Fruit fly (Drosophila melanogaster) S2 (cell line): ENCODE data around the gene TyrR.
"Not testable (repeated sequence)": the region's sequence is repeated elsewhere in the genome, so short reads cannot be mapped to it uniquely, and the experiment has no call there.

Experiments used
- CG8478 ChIP-seq: fragments of >200 bp; optimal IDR thresholded peaks from 2 replicates; lab custom pipeline; 2018
- CTCF ChIP-seq, 2 experiments: fragments of >200 bp; optimal IDR thresholded peaks; 2 replicates each; lab custom pipeline; 2018

TyrR gene

DNA sequence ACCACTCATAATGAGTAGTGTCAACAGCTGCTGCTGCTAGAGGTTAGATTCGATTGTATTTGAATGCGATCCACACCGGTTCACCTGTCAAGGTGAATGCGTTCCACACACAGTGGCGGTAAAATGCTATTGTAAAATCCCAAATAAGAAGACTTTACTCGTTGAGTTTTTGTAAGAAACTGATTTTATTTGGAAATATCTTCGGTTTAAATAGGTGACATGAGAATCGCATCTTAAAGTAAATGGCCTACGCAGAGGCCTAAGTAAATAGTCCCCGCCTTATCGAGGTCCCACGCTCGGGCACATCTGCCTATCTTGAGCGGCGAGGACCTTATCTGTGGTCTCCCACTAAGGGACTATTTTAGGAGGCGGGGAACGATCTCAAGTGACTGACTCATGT lies at the start of gene TyrR:
TSS of gene TyrR (minus strand) at position 101 of the 400 bp plus-strand sequence.
- TF ChIP-seq CTCF (optimal IDR thresholded peaks at IDR 0.05; lab: Kevin White, UChicago); CG8478 (lab: Kevin White, UChicago): not testable (repeated sequence)

DNA sequence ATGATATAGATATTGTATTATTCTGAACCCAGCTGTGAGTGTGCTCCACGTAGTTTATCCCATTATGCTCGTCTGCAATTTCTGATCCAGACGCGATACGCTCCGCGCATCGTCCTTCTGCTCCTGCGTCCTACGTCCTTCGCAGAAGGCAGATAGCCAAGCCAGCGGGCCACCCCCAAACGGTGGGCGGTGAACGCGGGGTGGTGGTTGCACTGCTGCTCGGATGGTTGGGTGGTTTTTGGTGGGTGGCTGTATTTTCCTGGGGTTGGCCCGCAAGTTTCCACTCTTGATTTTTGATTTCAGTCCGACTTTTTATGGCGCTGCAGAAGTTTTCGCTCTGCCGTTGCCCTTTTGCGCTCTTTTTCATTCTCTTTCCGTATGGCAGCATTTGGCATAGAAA lies 49.5 kb upstream of the TyrR start:
- TF ChIP-seq CG8478 (lab: Kevin White, UChicago) = no peak
- TF ChIP-seq CTCF (optimal IDR thresholded peaks at IDR 0.05; lab: Kevin White, UChicago) = no peak

DNA sequence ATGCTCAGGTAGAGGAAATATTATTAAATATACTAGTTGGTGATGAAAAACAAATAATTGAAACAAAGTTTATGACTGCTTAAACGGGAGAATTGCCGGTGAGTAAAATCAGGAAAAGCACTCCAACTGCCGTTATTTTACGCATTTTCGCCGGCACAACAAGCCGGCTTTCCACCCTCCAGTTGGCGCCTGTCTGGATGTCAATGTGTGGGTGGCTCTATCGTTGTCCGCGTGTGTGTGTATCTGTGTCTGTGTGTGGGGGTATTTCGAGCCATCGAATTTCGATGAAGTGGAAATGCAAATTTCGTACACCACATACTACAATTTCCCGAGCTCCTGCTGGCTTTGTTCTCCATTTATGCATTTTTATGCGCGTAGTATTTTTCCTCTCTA lies 48.7 kb upstream of the TyrR start:
- TF ChIP-seq CTCF (optimal IDR thresholded peaks at IDR 0.05; lab: Kevin White, UChicago) = no peak
- no peak for TF ChIP-seq CG8478 (lab: Kevin White, UChicago)

DNA sequence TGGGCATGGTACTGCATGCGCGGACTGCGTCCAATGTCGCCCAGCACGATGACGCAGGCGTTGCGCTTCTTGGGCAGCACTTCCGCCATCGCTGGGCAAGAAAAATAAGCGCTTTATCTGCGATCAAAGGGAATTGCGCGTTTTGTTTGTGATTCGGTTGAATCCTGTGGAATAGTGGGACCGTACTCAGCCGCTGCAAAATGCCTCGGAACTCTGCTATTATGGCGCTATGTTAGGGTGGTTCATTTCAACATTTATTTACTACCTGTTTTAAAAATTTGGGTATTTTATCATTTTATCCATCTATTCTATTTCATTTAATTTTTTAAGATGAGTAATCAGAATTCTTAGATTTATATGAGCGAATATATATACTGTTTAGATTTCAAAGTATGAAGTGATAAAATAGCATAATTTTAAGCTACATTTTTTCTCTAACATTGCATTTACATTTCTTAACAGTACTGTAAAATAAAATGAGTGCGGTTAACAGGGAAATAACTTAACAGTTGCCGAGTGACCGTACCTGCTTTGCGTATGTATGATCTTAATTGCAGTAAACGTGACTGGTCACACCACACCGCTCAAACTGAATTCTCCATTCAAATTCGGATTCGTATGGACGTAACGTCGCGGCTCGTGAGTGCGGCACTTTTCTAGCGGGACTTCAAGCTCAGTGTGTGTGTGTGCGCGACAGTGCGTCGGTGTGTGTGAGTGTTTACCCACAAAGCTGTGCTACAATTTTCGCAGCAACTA lies 48.1 kb upstream of the TyrR start, which contains the start of the genes Alg1 and tinc:
TSS of gene Alg1 (minus strand) at position 184 of the 756 bp plus-strand sequence.
TSS of gene tinc (plus strand) at position 591 of the 756 bp plus-strand sequence.
- TF ChIP-seq CTCF (optimal IDR thresholded peaks at IDR 0.05; lab: Kevin White, UChicago) (no peak), CG8478 (lab: Kevin White, UChicago) (no peak)

DNA sequence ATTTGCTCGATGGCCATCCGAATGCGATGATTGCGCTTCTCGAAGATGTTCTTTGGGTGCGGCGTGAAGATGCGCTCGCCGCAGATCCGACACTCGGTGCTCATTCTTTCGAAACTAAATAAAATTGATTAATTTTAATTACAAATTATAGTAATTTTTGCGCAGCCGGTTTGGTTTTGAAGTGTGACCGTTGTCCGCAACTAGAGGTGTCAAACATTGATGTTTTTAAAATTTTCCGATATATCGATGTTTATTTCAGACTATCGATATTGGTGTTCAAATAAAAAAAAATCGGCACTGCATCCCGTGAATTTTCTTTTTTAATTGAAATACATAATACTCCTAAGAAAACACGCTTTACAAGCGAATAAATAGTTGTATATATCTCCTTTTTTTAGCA lies 46.0 kb upstream of the TyrR start, which contains the start of gene Odj:
TSS of gene Odj (minus strand) at position 209 of the 400 bp plus-strand sequence.
- no peak for TF ChIP-seq CTCF (optimal IDR thresholded peaks at IDR 0.05; lab: Kevin White, UChicago)
- TF ChIP-seq CG8478 (lab: Kevin White, UChicago) = no peak

DNA sequence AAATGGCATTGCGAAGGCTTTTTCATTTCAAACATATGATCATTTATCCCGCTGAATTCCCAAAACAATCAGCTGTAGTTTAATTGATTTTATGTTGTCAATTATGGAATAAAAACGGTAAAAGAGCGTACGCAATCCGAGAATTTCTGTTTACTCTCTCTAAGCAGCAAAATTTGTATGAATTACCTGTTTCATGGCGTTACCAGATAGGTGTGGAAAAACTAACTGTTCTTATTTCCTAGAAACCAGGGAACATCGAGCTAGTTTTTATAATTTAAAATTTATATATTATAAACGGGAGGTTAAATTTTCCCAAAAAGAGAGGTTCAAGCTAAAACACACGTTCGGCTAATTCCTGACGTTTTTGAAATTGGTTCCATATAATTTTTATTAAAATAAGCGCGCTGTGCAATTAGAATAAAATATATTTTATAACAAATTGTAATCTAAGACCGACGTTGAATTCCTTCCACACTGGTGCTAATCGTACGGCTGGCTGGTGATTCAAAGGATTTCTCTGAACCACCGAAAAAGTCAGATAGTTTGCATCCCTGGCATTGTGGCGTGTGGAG lies 44.1 kb upstream of the TyrR start, which contains the start of gene CG17801:
TSS of gene CG17801 (minus strand) at position 51 of the 572 bp plus-strand sequence.
- TF ChIP-seq CG8478 (lab: Kevin White, UChicago) (no peak), CTCF (optimal IDR thresholded peaks at IDR 0.05; lab: Kevin White, UChicago) (no peak)

DNA sequence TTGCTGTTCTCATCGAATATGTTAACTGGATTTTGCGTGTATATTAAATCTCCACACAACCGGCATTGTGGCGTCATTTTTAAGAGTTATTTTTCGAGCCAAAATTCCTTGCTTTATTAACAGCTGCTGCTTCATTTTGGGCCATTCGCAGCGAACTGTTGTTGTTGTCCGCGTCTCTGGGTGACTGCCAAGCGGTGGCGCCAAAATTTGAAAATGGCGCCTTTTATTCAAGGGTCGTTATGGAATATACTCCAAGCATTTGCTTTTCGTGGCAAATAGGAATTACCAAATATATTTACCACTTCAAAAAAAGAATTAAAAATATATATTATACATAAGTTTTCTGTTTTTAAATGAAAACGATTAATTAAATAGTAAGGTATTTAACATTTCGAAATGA lies 42.1 kb upstream of the TyrR start, which contains the start of gene Nnk:
TSS of gene Nnk (minus strand) at position 158 of the 400 bp plus-strand sequence.
- TF ChIP-seq CTCF (optimal IDR thresholded peaks at IDR 0.05; lab: Kevin White, UChicago) = peak in 1 of 2 experiments; percentile 15
- TF ChIP-seq CG8478 (lab: Kevin White, UChicago) = no peak

DNA sequence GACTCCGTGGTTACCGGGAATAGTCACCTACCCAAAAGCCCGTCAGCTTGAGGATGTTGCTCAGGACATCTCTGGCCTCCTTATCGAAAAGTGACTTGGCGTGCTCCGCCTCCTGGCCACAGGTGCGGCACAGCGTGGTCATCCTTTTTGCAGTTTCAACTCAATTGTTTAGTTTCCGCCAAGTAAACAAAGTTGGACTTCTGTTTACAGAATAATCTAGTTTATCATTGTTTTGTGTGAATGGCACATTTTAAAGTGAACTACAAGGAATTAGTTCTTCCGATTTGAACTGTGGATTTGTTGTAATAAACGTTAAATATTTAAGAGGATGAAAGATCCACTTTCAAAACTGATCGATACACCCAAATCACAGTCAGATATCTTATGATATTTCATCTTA lies 40.0 kb upstream of the TyrR start, which contains the start of gene CG17806:
TSS of gene CG17806 (minus strand) at position 236 of the 400 bp plus-strand sequence.
- no peak for TF ChIP-seq CTCF (optimal IDR thresholded peaks at IDR 0.05; lab: Kevin White, UChicago)
- no peak for TF ChIP-seq CG8478 (lab: Kevin White, UChicago)

DNA sequence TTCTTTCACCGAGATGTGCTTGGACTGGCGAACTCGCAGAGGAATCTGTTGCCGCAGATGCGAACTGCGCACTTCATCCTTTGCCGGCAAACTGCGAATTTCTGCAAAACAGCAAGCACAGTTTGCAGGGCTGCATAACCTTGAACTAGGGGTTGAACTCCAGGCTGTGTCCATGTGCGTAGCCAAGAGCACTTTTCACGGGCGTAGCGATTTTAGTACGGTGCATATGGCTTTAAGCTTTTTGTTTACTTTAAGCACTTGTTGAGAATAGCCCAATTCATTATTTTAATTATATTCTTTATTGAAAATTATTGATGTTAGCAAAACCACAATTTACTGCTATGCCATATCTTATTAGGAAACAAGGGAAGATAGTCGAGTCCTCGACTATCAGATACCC lies 38.3 kb upstream of the TyrR start, which contains the start of gene CG17803:
TSS of gene CG17803 (minus strand) at position 249 of the 400 bp plus-strand sequence.
- TF ChIP-seq CG8478 (lab: Kevin White, UChicago) (no peak), CTCF (optimal IDR thresholded peaks at IDR 0.05; lab: Kevin White, UChicago) (no peak)

DNA sequence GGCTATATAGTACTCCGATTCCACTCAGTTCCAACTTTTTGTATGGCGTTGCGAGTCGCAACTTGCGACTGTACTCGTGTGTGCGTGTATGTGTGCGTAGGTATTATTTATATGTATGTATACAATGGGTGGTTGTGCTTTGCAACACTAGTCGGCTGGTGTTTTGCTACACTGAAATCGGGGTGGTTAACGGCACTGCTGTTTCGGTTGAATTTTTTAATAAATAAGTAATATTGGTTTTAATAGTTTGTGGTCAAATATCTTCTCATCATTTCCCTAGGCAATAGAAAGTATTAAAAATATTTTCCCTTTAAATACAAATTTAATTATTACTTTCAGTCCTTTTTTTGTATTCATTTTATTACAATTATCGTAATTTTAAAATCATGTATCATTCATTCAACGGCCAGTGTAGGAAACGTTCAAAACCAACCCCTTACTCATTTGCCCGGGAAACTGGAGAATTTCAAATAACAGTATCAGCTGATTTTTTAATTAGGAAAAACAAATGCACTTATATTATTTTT lies 35.3 kb upstream of the TyrR start, which contains the start of gene CG7379:
TSS of gene CG7379 (minus strand) at position 94 of the 527 bp plus-strand sequence.
- no peak for TF ChIP-seq CTCF (optimal IDR thresholded peaks at IDR 0.05; lab: Kevin White, UChicago)
- TF ChIP-seq CG8478 (lab: Kevin White, UChicago) = no peak

DNA sequence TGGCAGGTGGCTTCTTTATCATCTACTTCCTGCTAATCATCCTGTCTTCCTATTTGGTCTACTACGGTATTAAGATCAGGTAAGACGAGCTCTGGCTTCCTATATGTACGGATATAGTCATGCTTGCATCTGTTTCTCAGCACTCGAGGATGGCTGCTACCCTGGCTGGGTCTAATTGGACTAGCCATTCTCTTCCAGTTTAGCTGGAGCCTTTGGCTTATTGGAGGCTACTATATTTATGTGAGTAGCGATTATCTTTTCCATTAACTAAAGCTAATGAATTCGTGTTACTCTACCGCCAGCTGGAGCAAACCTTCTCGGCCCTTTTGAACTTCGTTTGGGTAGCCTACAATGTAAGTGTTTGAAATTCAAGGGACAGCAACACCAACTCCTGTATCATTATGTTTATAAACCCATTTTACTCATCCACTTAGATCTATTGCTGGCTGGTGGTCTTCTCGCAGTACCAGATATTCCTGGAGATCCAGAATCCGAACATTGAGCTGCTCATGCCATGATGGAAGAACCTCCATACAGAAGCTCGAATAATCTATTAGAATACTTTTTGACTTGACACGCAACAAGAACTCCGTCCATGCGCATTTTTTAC lies 32.7 kb upstream of the TyrR start:
- TF ChIP-seq CTCF (optimal IDR thresholded peaks at IDR 0.05; lab: Kevin White, UChicago) (no peak), CG8478 (lab: Kevin White, UChicago) (no peak)

DNA sequence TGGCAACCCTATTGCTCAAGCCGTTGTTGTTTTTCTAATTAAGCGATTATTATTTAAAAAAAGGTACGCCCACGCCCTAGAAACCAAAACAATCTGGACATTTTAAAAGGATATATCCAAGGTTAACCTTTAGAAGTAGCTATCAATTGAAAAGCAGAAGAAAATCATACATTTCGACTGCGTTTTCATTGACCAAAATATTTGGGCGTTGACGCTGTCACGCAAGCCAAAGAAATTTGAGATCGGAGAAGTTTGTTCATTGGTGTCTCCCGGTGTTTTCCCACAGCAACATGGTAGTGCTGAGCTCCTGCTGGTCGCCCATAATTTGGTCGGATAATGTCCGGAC lies 32.1 kb upstream of the TyrR start, which contains the start of gene pasi1:
TSS of gene pasi1 (plus strand) at position 1 of the 346 bp plus-strand sequence.
- TF ChIP-seq CG8478 (lab: Kevin White, UChicago) (no peak), CTCF (optimal IDR thresholded peaks at IDR 0.05; lab: Kevin White, UChicago) (no peak)

DNA sequence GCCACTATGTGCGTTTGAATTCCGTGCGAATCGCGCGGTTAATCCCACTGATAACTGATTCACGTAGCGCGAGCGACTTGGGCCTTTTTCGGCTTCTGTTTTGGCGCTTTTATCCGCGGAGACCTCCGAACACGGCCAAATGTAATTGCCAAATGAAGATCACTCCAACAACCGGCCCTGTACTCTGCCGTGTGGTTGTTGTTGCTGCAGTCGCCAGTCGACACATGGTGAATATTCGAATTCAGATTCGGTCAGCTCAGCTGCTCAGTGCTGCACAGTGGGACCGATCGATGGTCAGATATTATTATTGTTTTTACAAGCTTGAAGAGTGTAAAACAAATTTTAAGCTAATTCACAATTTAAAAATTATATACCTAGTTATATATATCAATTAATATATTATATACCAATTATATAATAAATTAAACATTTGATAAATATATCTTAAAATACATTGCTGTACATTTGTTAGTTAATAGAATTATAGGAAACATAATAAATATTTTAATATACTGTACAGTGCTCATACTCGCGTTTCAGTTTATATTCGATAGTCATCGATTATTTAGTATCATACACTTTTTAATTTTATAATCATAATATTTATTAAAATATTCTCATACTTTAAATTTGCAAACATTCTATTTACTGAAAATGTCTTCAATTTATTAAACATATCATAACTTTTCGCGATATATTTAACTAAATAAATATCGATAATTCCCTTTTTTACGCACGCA lies 31.5 kb upstream of the TyrR start, which contains the start of gene CG43102:
TSS of gene CG43102 (minus strand) at position 156 of the 740 bp plus-strand sequence.
- TF ChIP-seq CG8478 (lab: Kevin White, UChicago) (no peak), CTCF (optimal IDR thresholded peaks at IDR 0.05; lab: Kevin White, UChicago) (no peak)
